Worm (Caenorhabditis elegans) whole organism, late embryonic: Measurements from ENCODE around the gene snt-1.

Experiments
- C38D4.7 ChIP-seq: fragments of 200-800 bp; sonication (Bioruptor generic); optimal IDR thresholded peaks from 2 replicates; lab custom pipeline; 2018; ENCODE audit warnings: mild to moderate bottlenecking, missing genetic modification characterization, moderate library complexity, missing compliant biosample characterization
- F13H6.1 ChIP-seq: sonication (generic microtip); optimal IDR thresholded peaks from 2 replicates; lab custom pipeline; 2016; ENCODE audit warnings: missing genetic modification characterization, missing compliant biosample characterization
- K02D7.2 ChIP-seq: sonication (generic microtip); optimal IDR thresholded peaks from 2 replicates; lab custom pipeline; 2017; ENCODE audit warnings: mild to moderate bottlenecking, missing genetic modification characterization, missing compliant biosample characterization
- T23F11.4 ChIP-seq: fragments of 200-800 bp; sonication (Bioruptor generic); optimal IDR thresholded peaks from 2 replicates; lab custom pipeline; 2018; ENCODE audit warnings: mild to moderate bottlenecking, missing genetic modification characterization, missing compliant biosample characterization
- Y22D7AL.16 ChIP-seq: sonication (generic microtip); optimal IDR thresholded peaks from 2 replicates; lab custom pipeline; 2016; ENCODE audit warnings: missing genetic modification characterization, missing compliant biosample characterization
- ahr-1 ChIP-seq: sonication (generic microtip); optimal IDR thresholded peaks from 2 replicates; lab custom pipeline; 2016; ENCODE audit warnings: missing genetic modification characterization, missing compliant biosample characterization
- ceh-14 ChIP-seq: sonication (generic microtip); optimal IDR thresholded peaks from 2 replicates; lab custom pipeline; 2016; ENCODE audit warnings: missing genotype, missing genetic modification characterization, missing compliant biosample characterization
- ceh-18 ChIP-seq: sonication (generic microtip); optimal IDR thresholded peaks from 2 replicates; lab custom pipeline; 2016; ENCODE audit warnings: missing genetic modification characterization, missing compliant biosample characterization
- ceh-19 ChIP-seq: fragments of 200-800 bp; sonication (Bioruptor generic); optimal IDR thresholded peaks from 2 replicates; lab custom pipeline; 2018; ENCODE audit warnings: mild to moderate bottlenecking, missing genetic modification characterization, missing compliant biosample characterization
- ceh-24 ChIP-seq: sonication (generic microtip); optimal IDR thresholded peaks from 2 replicates; lab custom pipeline; 2016; ENCODE audit warnings: mild to moderate bottlenecking, missing genetic modification characterization, missing compliant biosample characterization
- ceh-31 ChIP-seq: sonication (generic microtip); optimal IDR thresholded peaks from 2 replicates; lab custom pipeline; 2016; ENCODE audit warnings: missing genetic modification characterization, missing compliant biosample characterization
- ceh-34 ChIP-seq: sonication (generic microtip); optimal IDR thresholded peaks from 2 replicates; lab custom pipeline; 2016; ENCODE audit warnings: mild to moderate bottlenecking, missing genetic modification characterization, missing compliant biosample characterization
- ceh-48 ChIP-seq: sonication (generic microtip); optimal IDR thresholded peaks from 2 replicates; lab custom pipeline; 2016; ENCODE audit warnings: missing genetic modification characterization, inconsistent platforms, missing compliant biosample characterization
- ceh-9 ChIP-seq: sonication (generic microtip); optimal IDR thresholded peaks from 2 replicates; lab custom pipeline; 2016; ENCODE audit warnings: mild to moderate bottlenecking, missing genetic modification characterization, inconsistent platforms, missing compliant biosample characterization
- che-1 ChIP-seq: sonication (generic microtip); optimal IDR thresholded peaks from 2 replicates; lab custom pipeline; 2016; ENCODE audit warnings: mild to moderate bottlenecking, missing genetic modification characterization, missing compliant biosample characterization
- dmd-4 ChIP-seq: sonication (generic microtip); optimal IDR thresholded peaks from 2 replicates; lab custom pipeline; 2016; ENCODE audit warnings: borderline replicate concordance, missing genetic modification characterization, missing compliant biosample characterization
- elt-4 ChIP-seq: sonication (generic microtip); optimal IDR thresholded peaks from 2 replicates; lab custom pipeline; 2016; ENCODE audit warnings: missing genetic modification characterization, missing compliant biosample characterization
- ets-4 ChIP-seq: sonication (generic microtip); optimal IDR thresholded peaks from 2 replicates; lab custom pipeline; 2016; ENCODE audit warnings: missing genetic modification characterization, missing compliant biosample characterization
- eyg-1 ChIP-seq: sonication (generic microtip); optimal IDR thresholded peaks from 2 replicates; lab custom pipeline; 2016; ENCODE audit warnings: missing genotype, missing genetic modification characterization, missing compliant biosample characterization
- fax-1 ChIP-seq: sonication (generic microtip); optimal IDR thresholded peaks from 2 replicates; lab custom pipeline; 2016; ENCODE audit warnings: missing genotype, missing genetic modification characterization, missing compliant biosample characterization
- gmeb-2 ChIP-seq: sonication (generic microtip); optimal IDR thresholded peaks from 2 replicates; lab custom pipeline; 2016; ENCODE audit warnings: missing genetic modification characterization, inconsistent platforms, missing compliant biosample characterization
- hlh-13 ChIP-seq: fragments of 200-800 bp; sonication (Bioruptor generic); optimal IDR thresholded peaks from 2 replicates; lab custom pipeline; 2018; ENCODE audit warnings: mild to moderate bottlenecking, missing genetic modification characterization, missing compliant biosample characterization
- hlh-15 ChIP-seq: sonication (generic microtip); optimal IDR thresholded peaks from 2 replicates; lab custom pipeline; 2016; ENCODE audit warnings: missing genetic modification characterization, missing compliant biosample characterization
- hlh-30 ChIP-seq: sonication (generic microtip); optimal IDR thresholded peaks from 2 replicates; lab custom pipeline; 2017; ENCODE audit warnings: antibody characterized with exemption, missing genetic modification characterization, missing compliant biosample characterization; ENCODE audit not compliant: insufficient read depth
- hlh-6 ChIP-seq: sonication (generic microtip); optimal IDR thresholded peaks from 2 replicates; lab custom pipeline; 2016; ENCODE audit warnings: missing genotype, missing genetic modification characterization, missing compliant biosample characterization
- hlh-8 ChIP-seq: sonication (generic microtip); optimal IDR thresholded peaks from 2 replicates; lab custom pipeline; 2016; ENCODE audit warnings: missing genotype, missing genetic modification characterization, missing compliant biosample characterization
- lim-6 ChIP-seq: sonication (generic microtip); optimal IDR thresholded peaks from 2 replicates; lab custom pipeline; 2016; ENCODE audit warnings: missing genetic modification characterization, missing compliant biosample characterization
- lin-11 ChIP-seq: fragments of 200-800 bp; sonication (Bioruptor generic); optimal IDR thresholded peaks from 2 replicates; lab custom pipeline; 2018; ENCODE audit warnings: mild to moderate bottlenecking, missing genetic modification characterization, missing compliant biosample characterization
- mec-3 ChIP-seq: sonication (generic microtip); optimal IDR thresholded peaks from 2 replicates; lab custom pipeline; 2016; ENCODE audit warnings: borderline replicate concordance, missing genetic modification characterization, missing compliant biosample characterization
- nhr-11 ChIP-seq: fragments of 150-350 bp; optimal IDR thresholded peaks from 2 replicates; lab custom pipeline; 2014; ENCODE audit warnings: missing biosample characterization, missing genetic modification characterization
- odd-2 ChIP-seq: sonication (generic microtip); optimal IDR thresholded peaks from 2 replicates; lab custom pipeline; 2017; ENCODE audit warnings: antibody characterized with exemption, mild to moderate bottlenecking, missing genetic modification characterization, missing compliant biosample characterization
- pat-9 ChIP-seq: fragments of 200-800 bp; sonication (Bioruptor generic); optimal IDR thresholded peaks from 2 replicates; lab custom pipeline; 2018; ENCODE audit warnings: mild to moderate bottlenecking, missing genetic modification characterization, moderate library complexity, missing compliant biosample characterization
- pha-4 ChIP-seq: fragments of 150-350 bp; optimal IDR thresholded peaks from 2 replicates; lab custom pipeline; 2018; ENCODE audit warnings: missing biosample characterization, missing genetic modification reagents, missing genetic modification characterization
- ref-2 ChIP-seq: sonication (generic microtip); optimal IDR thresholded peaks from 2 replicates; lab custom pipeline; 2016; ENCODE audit warnings: missing genetic modification characterization, missing compliant biosample characterization
- rnt-1 ChIP-seq: sonication (generic microtip); optimal IDR thresholded peaks from 2 replicates; lab custom pipeline; 2016; ENCODE audit warnings: missing genetic modification characterization, missing compliant biosample characterization
- sox-4 ChIP-seq: sonication (generic microtip); optimal IDR thresholded peaks from 2 replicates; lab custom pipeline; 2017; ENCODE audit warnings: mild to moderate bottlenecking, missing genetic modification characterization, inconsistent platforms, missing compliant biosample characterization
- tbx-7 ChIP-seq: sonication (generic microtip); optimal IDR thresholded peaks from 2 replicates; lab custom pipeline; 2016; ENCODE audit warnings: missing genotype, missing genetic modification characterization, missing compliant biosample characterization
- unc-3 ChIP-seq, 2 experiments: fragments of 200-800 bp in 1 of 2; sonication (Bioruptor generic) in 1 of 2; sonication (generic microtip) in 1 of 2; conservative IDR thresholded peaks in 1 of 2; optimal IDR thresholded peaks in 1 of 2; 2 replicates each; pipeline versions ENCODE4 v1.3.6 to Lab custom; 2016 to 2022; ENCODE audit warnings: missing compliant biosample characterization in 2 of 2, missing genetic modification characterization in 2 of 2, missing genetic modification reagents in 1 of 2
- unc-42 ChIP-seq: sonication (generic microtip); optimal IDR thresholded peaks from 2 replicates; lab custom pipeline; 2016; ENCODE audit warnings: missing genotype, missing genetic modification characterization, missing compliant biosample characterization
- unc-55 ChIP-seq: sonication (generic microtip); optimal IDR thresholded peaks from 2 replicates; lab custom pipeline; 2017; ENCODE audit warnings: missing biosample characterization, missing genetic modification reagents, missing genetic modification characterization
- zip-5 ChIP-seq: sonication (generic microtip); optimal IDR thresholded peaks from 2 replicates; lab custom pipeline; 2016; ENCODE audit warnings: missing genetic modification characterization, missing compliant biosample characterization
- ztf-16 ChIP-seq: sonication (generic microtip); optimal IDR thresholded peaks from 2 replicates; lab custom pipeline; 2017; ENCODE audit warnings: missing genetic modification characterization, missing compliant biosample characterization

Gene snt-1

DNA sequence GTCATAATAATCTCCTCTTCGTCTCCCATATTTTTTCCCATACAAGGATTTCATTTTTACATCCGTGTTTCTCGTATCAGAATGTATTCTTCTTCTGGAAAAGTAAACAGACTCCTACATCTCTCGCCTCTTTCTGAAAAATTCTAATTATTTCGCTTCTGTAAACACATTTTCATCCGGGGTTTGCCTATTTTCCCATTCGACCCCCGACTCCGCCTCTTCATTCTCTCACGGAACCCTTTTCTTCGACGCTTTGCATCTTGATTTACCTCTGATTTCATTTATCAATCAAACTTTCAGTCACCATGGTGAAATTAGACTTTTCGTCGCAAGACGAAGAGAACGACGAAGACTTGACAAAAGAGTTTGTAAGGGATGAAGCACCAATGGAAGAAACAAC, at the start of gene snt-1:
snt-1 (plus strand) TSS at position 301 of the 400 bp plus-strand sequence.
- TF ChIP-seq nhr-11 (tag; lab: Kevin White, UChicago) (no peak), mec-3 (no peak), K02D7.2 (tag; lab: Kevin White, UChicago) (no peak), unc-55 (no peak), hlh-8 (no peak), F13H6.1 (tag; lab: Kevin White, UChicago) (no peak), che-1 (tag; lab: Kevin White, UChicago) (no peak), ceh-18 (no peak), rnt-1 (tag; lab: Kevin White, UChicago) (no peak), zip-5 (tag; lab: Kevin White, UChicago) (no peak), tbx-7 (no peak)
- TF ChIP-seq, all 69 proteins: peak for 0

DNA sequence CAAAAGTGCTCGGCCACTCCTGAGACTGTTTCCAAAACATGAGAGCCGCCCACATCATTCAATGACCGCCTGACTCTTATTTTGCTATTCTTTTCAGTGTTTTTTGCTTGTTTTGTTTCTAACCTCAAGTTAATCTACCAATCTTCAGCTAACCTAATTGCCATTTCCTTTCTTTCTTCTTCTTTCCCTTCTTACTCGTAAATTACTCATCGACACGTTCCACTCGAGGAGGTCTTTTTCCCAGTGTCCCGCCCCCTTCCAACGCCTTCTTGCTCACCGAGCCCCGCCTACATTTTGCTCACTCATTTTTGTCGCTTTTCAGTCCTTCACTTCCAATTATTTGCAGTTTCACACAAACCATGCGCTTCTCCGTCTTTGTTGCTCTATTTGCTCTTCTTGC, 46.0 kb upstream of the snt-1 start, which contains the start of gene nlp-50:
nlp-50 (plus strand) TSS at position 301 of the 400 bp plus-strand sequence.
- no peak for TF ChIP-seq tbx-7
- no peak for TF ChIP-seq eyg-1 (tag; lab: Kevin White, UChicago)
- no peak for TF ChIP-seq ref-2 (tag; lab: Kevin White, UChicago)
- no peak for TF ChIP-seq hlh-30 (tag; lab: Kevin White, UChicago)
- TF ChIP-seq gmeb-2 (tag; lab: Kevin White, UChicago): no peak
- TF ChIP-seq lin-11 (tag; lab: Kevin White, UChicago): no peak

DNA sequence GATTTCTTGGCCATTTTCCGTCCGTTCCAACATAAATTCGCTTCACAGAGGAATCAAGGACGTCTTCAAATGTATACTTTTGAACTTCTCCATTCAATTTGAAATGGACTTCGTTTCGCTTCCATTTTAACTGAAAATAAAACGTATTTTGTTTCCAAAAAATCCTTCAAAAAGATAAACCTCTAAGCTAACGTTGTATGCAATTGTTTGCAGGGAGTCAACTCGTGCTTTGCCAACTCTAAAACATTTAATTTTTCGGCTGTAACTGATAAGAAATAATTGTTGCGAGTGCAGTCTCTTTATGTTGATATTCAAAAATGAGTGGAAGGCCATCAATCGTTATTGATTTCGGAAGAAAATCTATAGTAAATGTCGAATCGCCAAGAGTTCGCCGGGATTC, 42.7 kb upstream of the snt-1 start, which contains the start of gene F41G3.18:
F41G3.18 (plus strand) TSS at position 301 of the 400 bp plus-strand sequence.
- TF ChIP-seq elt-4 (tag; lab: Kevin White, UChicago) (no peak), hlh-15 (no peak), hlh-6 (no peak), lin-11 (tag; lab: Kevin White, UChicago) (no peak), lim-6 (no peak), pha-4 (tag; lab: Kevin White, UChicago) (no peak), ceh-48 (tag; lab: Kevin White, UChicago) (no peak), ceh-24 (tag; lab: Kevin White, UChicago) (no peak), ceh-9 (tag; lab: Kevin White, UChicago) (no peak), C38D4.7 (GFP tag; lab: Kevin White, UChicago) (no peak), unc-3 (GFP tag; conservative IDR thresholded peaks at IDR 0.05; lab: Robert Waterston, UW) (no peak), unc-3 (tag; optimal IDR thresholded peaks at IDR 0.05; lab: Kevin White, UChicago) (no peak), ztf-16 (tag; lab: Kevin White, UChicago) (no peak), fax-1 (tag; lab: Kevin White, UChicago) (no peak), ceh-19 (no peak), Y22D7AL.16 (no peak), ets-4 (tag; lab: Kevin White, UChicago) (no peak), eyg-1 (tag; lab: Kevin White, UChicago) (no peak)

DNA sequence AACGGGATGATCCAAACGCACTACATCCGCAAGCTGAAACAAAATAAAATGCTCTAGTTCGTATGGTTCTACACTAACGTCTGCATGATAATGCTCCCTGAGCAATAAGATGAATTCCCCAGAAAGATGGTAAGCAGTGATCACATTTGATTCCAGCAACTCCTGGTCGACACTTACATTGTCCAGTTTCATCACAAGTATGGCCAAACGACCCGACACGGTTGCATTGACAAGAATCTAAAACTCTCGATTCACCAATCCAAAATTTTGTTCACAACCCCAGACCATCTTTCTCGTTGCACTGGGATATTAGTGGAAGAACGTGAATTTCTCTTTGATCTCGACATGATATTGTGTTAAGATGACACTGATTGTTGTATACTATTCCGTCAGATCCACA, 40.7 kb upstream of the snt-1 start:
- no peak for TF ChIP-seq unc-42
- TF ChIP-seq ztf-16 (tag; lab: Kevin White, UChicago): no peak
- TF ChIP-seq che-1 (tag; lab: Kevin White, UChicago): no peak
- TF ChIP-seq ets-4 (tag; lab: Kevin White, UChicago): no peak
- TF ChIP-seq odd-2 (tag; lab: Kevin White, UChicago): no peak
- TF ChIP-seq dmd-4 (tag; lab: Kevin White, UChicago): no peak
- no peak for TF ChIP-seq ceh-34 (tag; lab: Kevin White, UChicago)
- no peak for TF ChIP-seq ceh-31
- no peak for TF ChIP-seq ahr-1 (tag; lab: Kevin White, UChicago)
- TF ChIP-seq pat-9 (tag; lab: Kevin White, UChicago): no peak
- no peak for TF ChIP-seq unc-55
- TF ChIP-seq sox-4: no peak
- TF ChIP-seq T23F11.4: no peak
- TF ChIP-seq hlh-6: no peak
- no peak for TF ChIP-seq zip-5 (tag; lab: Kevin White, UChicago)
- TF ChIP-seq K02D7.2 (tag; lab: Kevin White, UChicago): no peak
- TF ChIP-seq hlh-13 (GFP tag; lab: Kevin White, UChicago): no peak
- TF ChIP-seq hlh-15: no peak
- TF ChIP-seq nhr-11 (tag; lab: Kevin White, UChicago): no peak
- TF ChIP-seq ceh-14 (tag; lab: Kevin White, UChicago): no peak
- TF ChIP-seq, all 69 proteins: peak for 0
